Fruit fly (Drosophila melanogaster) Kc167 (cell line): ENCODE data around the gene CG7857.

ENCODE experiments used
- Myc ChIP-seq: fragments of >200 bp; optimal IDR thresholded peaks from 2 replicates; lab custom pipeline; 2017; ENCODE audit warnings: missing external identifiers
- insv ChIP-seq: fragments of >200 bp; optimal IDR thresholded peaks from 3 replicates; lab custom pipeline; 2018; ENCODE audit warnings: missing external identifiers
- psq ChIP-seq: fragments of >200 bp; optimal IDR thresholded peaks from 2 replicates; lab custom pipeline; 2017; ENCODE audit warnings: missing external identifiers

dm6 chr3L:15514405-15514804 lies 9.7 kb upstream of the CG7857 start:
- no peak for TF ChIP-seq psq
- TF ChIP-seq Myc (lab: Kevin White, UChicago) = no peak
- no peak for TF ChIP-seq insv (lab: Kevin White, UChicago)
